Worm (Caenorhabditis elegans) whole organism, young adult: Measurements from ENCODE around the gene Y73F8A.13.

ENCODE experiments used
- B0336.3 ChIP-seq: fragments of 200-800 bp; sonication (Bioruptor generic); IDR thresholded peaks from 2 replicates; pipeline ENCODE4 v1.3.6; 2022; ENCODE audit warnings: missing genetic modification characterization, missing compliant biosample characterization
- Y53G8AR.9 ChIP-seq: fragments of 200-800 bp; sonication (Bioruptor generic); conservative IDR thresholded peaks from 2 replicates; pipeline ENCODE4 v1.3.6; 2022; ENCODE audit warnings: missing genetic modification reagents, missing genetic modification characterization, missing compliant biosample characterization
- ceh-27 ChIP-seq: fragments of 200-800 bp; sonication (Bioruptor generic); optimal IDR thresholded peaks from 2 replicates; lab custom pipeline; 2018; ENCODE audit warnings: mild to moderate bottlenecking, missing genetic modification characterization, moderate library complexity, missing compliant biosample characterization
- ets-4 ChIP-seq: fragments of 200-800 bp; sonication (Bioruptor generic); optimal IDR thresholded peaks from 2 replicates; lab custom pipeline; 2018; ENCODE audit warnings: mild to moderate bottlenecking, missing genetic modification characterization, missing compliant biosample characterization
- madf-6 ChIP-seq: fragments of 200-800 bp; sonication (Bioruptor generic); IDR thresholded peaks from 2 replicates; pipeline ENCODE4 v1.3.6; 2022; ENCODE audit warnings: missing genetic modification reagents, missing genetic modification characterization, missing compliant biosample characterization
- pha-4 ChIP-seq: fragments of 150-350 bp; sonication (generic microtip); optimal IDR thresholded peaks from 2 replicates; lab custom pipeline; 2014; ENCODE audit warnings: missing biosample characterization, missing genetic modification reagents, missing genetic modification characterization

DNA sequence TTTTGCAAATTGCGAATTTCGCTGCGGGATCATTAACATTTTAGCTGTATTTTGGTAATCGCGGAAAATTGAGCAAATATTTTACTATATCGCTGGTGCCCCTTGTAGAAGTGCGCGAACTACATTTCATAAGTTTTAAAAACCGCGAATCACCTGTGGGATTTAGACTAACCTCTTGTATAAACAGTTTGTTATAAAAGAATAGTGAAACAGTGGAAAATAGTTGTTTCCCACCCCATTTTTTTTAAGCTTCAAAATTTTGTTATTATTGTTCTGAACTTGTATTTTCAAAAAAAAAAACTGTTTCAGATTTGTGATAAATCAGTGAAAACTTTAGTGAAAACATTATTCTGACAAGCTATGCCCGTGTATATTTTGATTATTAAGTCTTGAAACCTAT, 3.5 kb downstream of the Y73F8A.13 start:
- no peak for TF ChIP-seq B0336.3 (GFP tag; lab: Robert Waterston, UW)
- no peak for TF ChIP-seq madf-6
- TF ChIP-seq ets-4 (GFP tag; lab: Kevin White, UChicago) = no peak
- no peak for TF ChIP-seq ceh-27
- no peak for TF ChIP-seq pha-4
- no peak for TF ChIP-seq Y53G8AR.9 (GFP tag; lab: Robert Waterston, UW)
